Fruit fly (Drosophila melanogaster): ENCODE data around the gene Rat1.
A peak's percentile ranks its signal among the peaks of the same experiment; 100 is the strongest.

Rat1 gene

dm6 chr2L:6918517-6919202 is 10.8 kb downstream of the Rat1 start, which contains the start of gene nop5 (continued):
- TF ChIP-seq Atf3 (GFP tag; optimal IDR thresholded peaks at IDR 0.05), result no peak
- TF ChIP-seq CG11723 (GFP tag; optimal IDR thresholded peaks at IDR 0.05), result no peak
- no peak for TF ChIP-seq E2f2 (GFP tag; IDR thresholded peaks at IDR 0.05)
- TF ChIP-seq CG10654 (GFP tag; optimal IDR thresholded peaks at IDR 0.05), result peak; percentile 35
- no peak for TF ChIP-seq CG15011 (GFP tag; optimal IDR thresholded peaks at IDR 0.05)
- no peak for TF ChIP-seq NK7.1 (GFP tag; optimal IDR thresholded peaks at IDR 0.05)
- TF ChIP-seq scrt (GFP tag; optimal IDR thresholded peaks at IDR 0.05), result no peak
- TF ChIP-seq Ravus (GFP tag; IDR thresholded peaks at IDR 0.05), result no peak
- no peak for TF ChIP-seq CG2202 (tag; optimal IDR thresholded peaks at IDR 0.05)
- no peak for TF ChIP-seq CG4854 (GFP tag; optimal IDR thresholded peaks at IDR 0.05)
- TF ChIP-seq onecut (GFP tag; IDR thresholded peaks at IDR 0.05), result 0 out of 2 replicates have a peak, but pooled peaks have one; percentile 4
- TF ChIP-seq seq (GFP tag; IDR thresholded peaks at IDR 0.05), result no peak
- TF ChIP-seq luna (GFP tag; optimal IDR thresholded peaks at IDR 0.05), result no peak
- no peak for TF ChIP-seq BEAF-32 (GFP tag; optimal IDR thresholded peaks at IDR 0.05)
- peak; percentile 85 for TF ChIP-seq CG10543 (GFP tag; optimal IDR thresholded peaks at IDR 0.05)
- no peak for TF ChIP-seq NC2β (GFP tag; optimal IDR thresholded peaks at IDR 0.05)
- no peak for TF ChIP-seq HLH54F (GFP tag; optimal IDR thresholded peaks at IDR 0.05)
- peak; percentile 80 for TF ChIP-seq grau (tag; optimal IDR thresholded peaks at IDR 0.05)
- peak; percentile 19 for TF ChIP-seq CG12299 (tag; optimal IDR thresholded peaks at IDR 0.05)
- TF ChIP-seq CG7556 (GFP tag; optimal IDR thresholded peaks at IDR 0.05), result peak; percentile 84
- peak; percentile 59 for TF ChIP-seq Usf (GFP tag; optimal IDR thresholded peaks at IDR 0.05)
- no peak for TF ChIP-seq slp2 (GFP tag; optimal IDR thresholded peaks at IDR 0.05)
- no peak for TF ChIP-seq Adf1 (GFP tag; IDR thresholded peaks at IDR 0.05)
- TF ChIP-seq CG2129 (GFP tag; IDR thresholded peaks at IDR 0.05; ENCODE audit: partially characterized antibody), result no peak
- TF ChIP-seq cwo (GFP tag; optimal IDR thresholded peaks at IDR 0.05), result peak; percentile 88
- TF ChIP-seq CG11504 (tag; optimal IDR thresholded peaks at IDR 0.05), result no peak
- no peak for TF ChIP-seq nau (GFP tag; optimal IDR thresholded peaks at IDR 0.05)
- peak; percentile 78 for TF ChIP-seq CG17829 (tag; optimal IDR thresholded peaks at IDR 0.05)
- TF ChIP-seq MBD-R2 (GFP tag; IDR thresholded peaks at IDR 0.05), result 0 out of 2 replicates have a peak, but pooled peaks have one; percentile 7
- TF ChIP-seq hb (GFP tag; IDR thresholded peaks at IDR 0.05; ENCODE audit: partially characterized antibody), result no peak
- peak; percentile 4 to 40 for TF ChIP-seq dpn (GFP tag; optimal IDR thresholded peaks at IDR 0.05)
- no peak for TF ChIP-seq jigr1 (GFP tag; IDR thresholded peaks at IDR 0.05)
- no peak for TF ChIP-seq run (tag; optimal IDR thresholded peaks at IDR 0.05)
- TF ChIP-seq Elba2 (GFP tag; optimal IDR thresholded peaks at IDR 0.05), result no peak
- peak; percentile 27 for TF ChIP-seq CG15514 (GFP tag; optimal IDR thresholded peaks at IDR 0.05)

- TF ChIP-seq Bgb (GFP tag; IDR thresholded peaks at IDR 0.05; ENCODE audit: partially characterized antibody) (0 out of 2 replicates have a peak, but pooled peaks have one; percentile 15), CG10267 (tag; optimal IDR thresholded peaks at IDR 0.05) (peak; percentile 9), CG10979 (tag; optimal IDR thresholded peaks at IDR 0.05) (no peak), crol (GFP tag; IDR thresholded peaks at IDR 0.05) (peak; percentile 77; the same call in 1 of the 2 replicates), CG34422 (GFP tag; IDR thresholded peaks at IDR 0.05) (peak; percentile 22; the same call in 1 of the 3 replicates), Opbp (GFP tag; IDR thresholded peaks at IDR 0.05; ENCODE audit: partially characterized antibody) (0 out of 3 replicates have a peak, but pooled peaks have one; percentile 33), CG1233 (GFP tag; optimal IDR thresholded peaks at IDR 0.05) (peak; percentile 8), unc-4 (GFP tag; IDR thresholded peaks at IDR 0.05; ENCODE audit: partially characterized antibody) (peak; percentile 20; the same call in 1 of the 2 replicates), CG7963 (GFP tag; IDR thresholded peaks at IDR 0.05; ENCODE audit: partially characterized antibody) (0 out of 3 replicates have a peak, but pooled peaks have one; percentile 12), CG10274 (GFP tag; optimal IDR thresholded peaks at IDR 0.05) (no peak), Doc3 (GFP tag; IDR thresholded peaks at IDR 0.05; ENCODE audit: partially characterized antibody) (no peak), gt (GFP tag; IDR thresholded peaks at IDR 0.05) (no peak), Ssrp (tag; optimal IDR thresholded peaks at IDR 0.05) (no peak), Sry-β (GFP tag; optimal IDR thresholded peaks at IDR 0.05) (peak; percentile 15), CG2129 (GFP tag; IDR thresholded peaks at IDR 0.05; ENCODE audit: partially characterized antibody) (no peak)
These were observed 11.4 kb downstream of the Rat1 start for dm6 chr2L:6919203-6919849.
